Worm (Caenorhabditis elegans) whole organism, L4/young adult: ENCODE data around the gene ZC262.4.

Experiments used
- W03F9.2 ChIP-seq: fragments of 150-350 bp; optimal IDR thresholded peaks from 2 replicates; lab custom pipeline; 2014; ENCODE audit warnings: missing biosample characterization, missing genetic modification characterization
- dao-5 ChIP-seq: sonication (generic microtip); optimal IDR thresholded peaks from 2 replicates; lab custom pipeline; 2016; ENCODE audit warnings: missing genotype, missing genetic modification characterization, moderate library complexity, missing compliant biosample characterization
- him-1 ChIP-seq: sonication (generic microtip); optimal IDR thresholded peaks from 2 replicates; lab custom pipeline; 2016; ENCODE audit warnings: missing genotype, missing genetic modification reagents, missing genetic modification characterization, missing compliant biosample characterization

DNA sequence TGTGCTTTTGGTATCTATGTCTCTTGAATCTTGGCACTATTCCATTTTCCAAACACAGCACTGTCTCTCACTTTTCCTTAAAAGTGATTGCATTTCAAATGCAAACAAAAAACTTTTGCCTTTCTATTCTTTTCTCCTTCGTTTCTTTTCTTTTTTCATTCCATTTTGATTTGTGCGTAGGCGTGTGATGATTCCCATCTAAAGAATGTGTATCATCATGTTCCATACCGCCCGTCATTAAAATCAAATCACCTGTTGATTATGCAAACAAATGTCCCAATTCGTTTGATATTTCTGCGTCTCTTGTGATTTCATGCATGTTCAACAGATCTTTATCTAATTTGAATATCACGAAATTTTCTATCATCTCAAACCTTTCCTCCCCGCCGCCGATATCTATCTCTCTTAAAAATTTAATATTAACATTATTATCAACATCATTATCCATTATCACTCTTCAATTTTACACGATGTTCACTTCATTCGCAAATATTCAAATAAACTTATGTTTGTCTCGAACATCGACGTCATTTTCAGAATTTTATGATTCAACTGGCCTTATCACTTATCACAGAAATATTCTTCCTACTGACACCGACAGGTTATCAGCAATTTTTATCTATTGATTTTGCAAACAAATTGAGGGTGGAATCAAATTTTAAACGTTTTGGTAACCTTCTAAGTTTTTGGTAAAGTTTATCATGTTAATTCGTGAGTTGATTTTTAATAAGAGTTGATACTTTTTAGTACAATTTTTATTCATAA is 42.9 kb downstream of the ZC262.4 start:
- TF ChIP-seq him-1 (tag; lab: Kevin White, UChicago): no peak
- TF ChIP-seq dao-5: no peak
- no peak for TF ChIP-seq W03F9.2 (tag; lab: Kevin White, UChicago)
